Fruit fly (Drosophila melanogaster): ENCODE data around the gene CG8236.

dm6 chr3R:8807048-8807447, 37.9 kb downstream of the CG8236 start:
- TF ChIP-seq Dll (optimal IDR thresholded peaks at IDR 0.05) (no peak), pan (optimal IDR thresholded peaks at IDR 0.05) (no peak)
